Fruit fly (Drosophila melanogaster) whole organism, prepupa: ENCODE measurements around the gene Rbfox1.

Source experiments
- CG6792 ChIP-seq: fragments of 200-800 bp; sonication (Bioruptor generic); optimal IDR thresholded peaks from 3 replicates; lab custom pipeline; 2016; ENCODE audit warnings: missing biosample characterization, missing genetic modification characterization
- CG8119 ChIP-seq: fragments of 200-800 bp; sonication (Bioruptor generic); IDR thresholded peaks from 3 replicates; pipeline ENCODE4 v1.3.6; 2022; ENCODE audit warnings: missing biosample characterization, missing genetic modification characterization
- CG8319 ChIP-seq: fragments of 200-800 bp; sonication (Bioruptor generic); optimal IDR thresholded peaks from 3 replicates; lab custom pipeline; 2016; ENCODE audit warnings: missing biosample characterization, missing genetic modification characterization
- Hr4 ChIP-seq: fragments of 200-800 bp; sonication (Bioruptor generic); optimal IDR thresholded peaks from 3 replicates; lab custom pipeline; 2016; ENCODE audit warnings: missing biosample characterization, missing genetic modification characterization
- dac ChIP-seq: fragments of 200-800 bp; sonication (Bioruptor generic); optimal IDR thresholded peaks from 2 replicates; lab custom pipeline; 2017; ENCODE audit warnings: missing biosample characterization, mild to moderate bottlenecking, missing genetic modification characterization
- fd59A ChIP-seq: fragments of 200-800 bp; sonication (Bioruptor generic); optimal IDR thresholded peaks from 2 replicates; lab custom pipeline; 2017; ENCODE audit warnings: missing biosample characterization, mild to moderate bottlenecking, missing genetic modification characterization, missing genetic modification reagents
- fd85E ChIP-seq: fragments of 200-800 bp; sonication (Bioruptor generic); optimal IDR thresholded peaks from 3 replicates; lab custom pipeline; 2016; ENCODE audit warnings: missing biosample characterization, missing genetic modification characterization
- salr ChIP-seq, 2 experiments: fragments of 200-800 bp; sonication (Bioruptor generic); optimal IDR thresholded peaks; 3 replicates each; lab custom pipeline; 2016 to 2018; ENCODE audit warnings: missing biosample characterization in 2 of 2, missing genetic modification characterization in 2 of 2, mild to moderate bottlenecking in 1 of 2

DNA sequence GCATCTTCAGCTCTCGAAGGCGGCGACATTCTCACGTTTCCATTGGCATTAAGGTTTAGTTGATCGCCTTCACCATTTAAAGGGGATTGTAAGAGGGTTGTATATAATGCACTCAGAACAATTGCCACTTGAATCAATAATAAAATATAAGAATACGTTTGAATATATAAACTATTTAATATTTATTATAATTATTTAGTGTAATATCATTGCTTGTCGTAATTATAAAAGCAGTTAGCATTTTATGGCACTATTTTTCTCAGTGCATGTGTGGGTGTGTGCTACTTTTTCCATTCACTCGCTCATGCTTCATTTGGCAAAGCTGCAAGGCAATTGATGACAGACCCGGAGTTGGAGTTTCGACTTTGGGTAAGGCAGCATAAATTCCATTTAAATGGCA lies 81.0 kb downstream of the Rbfox1 start:
- TF ChIP-seq CG8119 (GFP tag; lab: Robert Waterston, UW) (peak; percentile 84), CG6792 (GFP tag; lab: Kevin White, UChicago) (peak; percentile 52), CG8319 (no peak), Hr4 (GFP tag; lab: Kevin White, UChicago) (peak; percentile 61), salr (GFP tag; optimal IDR thresholded peaks at IDR 0.05; lab: Kevin White, UChicago) (peak; percentile 23 to 57), fd85E (GFP tag; lab: Kevin White, UChicago) (no peak), fd59A (GFP tag; lab: Kevin White, UChicago) (peak; percentile 62), dac (GFP tag; lab: Kevin White, UChicago) (no peak)
